Worm (Caenorhabditis elegans) whole organism, early embryonic: Measurements from ENCODE around the gene ssp-10.
"Not testable (repeated sequence)": the region's sequence is repeated elsewhere in the genome, so short reads cannot be mapped to it uniquely, and the experiment has no call there.

Source experiments
- B0310.2 ChIP-seq: sonication (generic microtip); optimal IDR thresholded peaks from 2 replicates; lab custom pipeline; 2016; ENCODE audit warnings: mild to moderate bottlenecking, missing genetic modification characterization, missing compliant biosample characterization
- F13C5.2 ChIP-seq: sonication (generic microtip); optimal IDR thresholded peaks from 2 replicates; lab custom pipeline; 2017; ENCODE audit warnings: mild to moderate bottlenecking, missing genetic modification characterization, inconsistent platforms, missing compliant biosample characterization
- aly-1 ChIP-seq: sonication (generic microtip); optimal IDR thresholded peaks from 2 replicates; lab custom pipeline; 2016; ENCODE audit warnings: missing genetic modification characterization, missing compliant biosample characterization
- ama-1 ChIP-seq: fragments of 150-350 bp; optimal IDR thresholded peaks from 2 replicates; lab custom pipeline; 2014
- ceh-13 ChIP-seq: fragments of 200-800 bp; sonication (Bioruptor generic); optimal IDR thresholded peaks from 2 replicates; lab custom pipeline; 2018; ENCODE audit warnings: mild to moderate bottlenecking, missing genetic modification characterization, missing compliant biosample characterization
- ceh-36 ChIP-seq: sonication (generic microtip); optimal IDR thresholded peaks from 2 replicates; lab custom pipeline; 2016; ENCODE audit warnings: missing genetic modification characterization, inconsistent platforms, missing compliant biosample characterization
- ets-7 ChIP-seq: sonication (generic microtip); optimal IDR thresholded peaks from 2 replicates; lab custom pipeline; 2016; ENCODE audit warnings: missing genotype, missing genetic modification characterization, missing compliant biosample characterization
- flt-1 ChIP-seq: fragments of 200-800 bp; sonication (Bioruptor generic); IDR thresholded peaks from 2 replicates; pipeline ENCODE4 v1.3.6; 2022; ENCODE audit warnings: missing genetic modification characterization, missing compliant biosample characterization
- hmbx-1 ChIP-seq: sonication (generic microtip); optimal IDR thresholded peaks from 2 replicates; lab custom pipeline; 2016; ENCODE audit warnings: mild to moderate bottlenecking, missing genetic modification characterization, missing compliant biosample characterization
- hmg-4 ChIP-seq: fragments of 200-800 bp; sonication (Bioruptor generic); optimal IDR thresholded peaks from 2 replicates; lab custom pipeline; 2018; ENCODE audit warnings: mild to moderate bottlenecking, missing genetic modification characterization, missing compliant biosample characterization
- hnd-1 ChIP-seq: sonication (generic microtip); optimal IDR thresholded peaks from 2 replicates; lab custom pipeline; 2016; ENCODE audit warnings: missing genetic modification characterization, missing compliant biosample characterization
- pes-1 ChIP-seq: fragments of 200-800 bp; sonication (Bioruptor generic); IDR thresholded peaks from 2 replicates; pipeline ENCODE4 v1.3.6; 2022; ENCODE audit warnings: missing genetic modification reagents, missing genetic modification characterization, missing compliant biosample characterization
- scrt-1 ChIP-seq: fragments of 200-800 bp; sonication (Bioruptor generic); IDR thresholded peaks from 2 replicates; pipeline ENCODE4 v1.3.6; 2022; ENCODE audit warnings: missing genetic modification characterization, missing compliant biosample characterization
- sea-1 ChIP-seq: fragments of 200-800 bp; sonication (Bioruptor generic); conservative IDR thresholded peaks from 2 replicates; pipeline ENCODE4 v1.3.6; 2022; ENCODE audit warnings: missing genetic modification characterization, missing compliant biosample characterization
- tbx-11 ChIP-seq: fragments of 200-800 bp; sonication (Bioruptor generic); IDR thresholded peaks from 2 replicates; pipeline ENCODE4 v1.3.6; 2022; ENCODE audit warnings: missing genetic modification characterization, missing compliant biosample characterization
- tbx-37 ChIP-seq: fragments of 200-800 bp; sonication (Bioruptor generic); conservative IDR thresholded peaks from 2 replicates; pipeline ENCODE4 v1.3.6; 2022; ENCODE audit warnings: missing genetic modification reagents, missing genetic modification characterization, missing compliant biosample characterization
- tra-4 ChIP-seq: sonication (generic microtip); optimal IDR thresholded peaks from 2 replicates; lab custom pipeline; 2017; ENCODE audit warnings: missing genetic modification characterization, missing compliant biosample characterization

The ssp-10 gene

DNA sequence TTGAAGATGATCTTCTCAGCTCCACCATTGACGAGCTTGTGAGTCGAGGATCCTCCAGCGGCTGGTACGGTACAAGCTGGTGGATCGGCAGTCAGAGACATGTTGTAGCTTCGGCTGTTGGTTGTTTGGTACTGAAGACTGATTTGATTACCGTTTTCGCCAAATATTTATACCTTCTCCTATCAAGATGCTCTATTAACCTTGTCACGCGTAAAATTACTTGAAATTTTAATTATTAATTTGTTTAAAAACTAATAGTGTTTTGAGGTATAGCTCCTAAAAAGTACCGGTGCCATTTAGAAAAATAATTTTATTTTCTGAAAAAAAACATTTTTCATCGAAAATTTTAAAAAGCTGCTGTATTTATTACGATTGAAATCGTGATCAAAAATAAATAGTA, at the start of gene ssp-10:
Gene ssp-10, minus strand, starts transcription at position 101 of the 400 bp plus-strand sequence.
- no peak for TF ChIP-seq ceh-36 (tag; lab: Kevin White, UChicago)
- TF ChIP-seq tra-4 (tag; lab: Kevin White, UChicago) = no peak
- TF ChIP-seq tbx-37 (GFP tag; lab: Robert Waterston, UW) = no peak
- TF ChIP-seq ets-7 (tag; lab: Kevin White, UChicago) = no peak
- TF ChIP-seq B0310.2 (tag; lab: Kevin White, UChicago) = no peak
- no peak for TF ChIP-seq sea-1 (GFP tag; lab: Robert Waterston, UW)
- TF ChIP-seq tbx-11 (GFP tag; lab: Robert Waterston, UW) = no peak
- TF ChIP-seq hnd-1 (tag; lab: Kevin White, UChicago) = no peak
- TF ChIP-seq F13C5.2 (tag; lab: Kevin White, UChicago) = no peak
- no peak for TF ChIP-seq ama-1 (lab: Kevin White, UChicago)
- TF ChIP-seq hmg-4 = no peak
- TF ChIP-seq scrt-1 (GFP tag; lab: Robert Waterston, UW) = no peak
- no peak for TF ChIP-seq flt-1 (GFP tag; lab: Robert Waterston, UW)
- no peak for TF ChIP-seq hmbx-1 (tag; lab: Kevin White, UChicago)

DNA sequence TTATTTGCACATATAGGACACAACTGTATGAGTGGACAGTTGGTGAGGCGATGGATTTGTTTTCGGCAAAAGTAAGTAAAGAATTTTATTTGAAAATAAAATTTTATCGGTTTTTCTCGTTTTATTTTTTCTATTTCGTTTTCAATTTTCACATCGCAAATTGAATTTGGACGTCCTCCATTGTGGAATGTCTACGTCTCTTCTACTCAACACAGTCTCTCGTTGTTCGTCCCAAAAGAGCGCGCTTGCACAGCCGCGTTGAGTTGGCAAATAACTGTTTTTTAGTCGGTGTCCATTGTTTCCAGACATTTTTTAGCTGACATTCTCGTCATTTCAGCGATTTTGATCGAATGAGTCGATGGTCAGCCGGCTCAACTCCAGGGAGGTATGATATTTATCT, 48.4 kb upstream of the ssp-10 start:
- TF ChIP-seq ceh-36 (tag; lab: Kevin White, UChicago) = no peak
- no peak for TF ChIP-seq flt-1 (GFP tag; lab: Robert Waterston, UW)
- TF ChIP-seq scrt-1 (GFP tag; lab: Robert Waterston, UW) = no peak
- no peak for TF ChIP-seq aly-1 (tag; lab: Kevin White, UChicago)
- TF ChIP-seq B0310.2 (tag; lab: Kevin White, UChicago) = no peak
- TF ChIP-seq tbx-37 (GFP tag; lab: Robert Waterston, UW) = no peak
- TF ChIP-seq tra-4 (tag; lab: Kevin White, UChicago) = no peak
- TF ChIP-seq sea-1 (GFP tag; lab: Robert Waterston, UW) = no peak
- no peak for TF ChIP-seq ama-1 (lab: Kevin White, UChicago)
- TF ChIP-seq ceh-13 (GFP tag; lab: Kevin White, UChicago) = no peak
- TF ChIP-seq tbx-11 (GFP tag; lab: Robert Waterston, UW) = no peak
- TF ChIP-seq hmg-4 = no peak

DNA sequence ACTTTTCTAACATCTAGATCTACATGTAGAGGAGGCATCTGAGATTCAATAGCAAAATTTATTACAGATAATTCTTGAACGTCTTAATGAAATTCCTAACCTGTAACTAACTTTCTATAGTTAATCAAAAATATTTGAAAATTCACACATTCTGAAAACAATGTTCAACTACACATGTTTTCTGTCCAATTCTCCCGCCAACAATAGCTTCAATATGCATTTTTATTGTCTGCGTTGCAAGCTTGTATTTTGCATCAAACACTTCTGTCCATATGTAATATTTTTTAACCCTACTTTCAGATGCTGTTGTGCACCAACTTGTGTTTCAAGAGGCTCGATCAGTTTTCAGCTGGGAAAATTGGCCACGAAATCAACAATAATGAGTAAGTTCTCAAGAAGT, 47.9 kb upstream of the ssp-10 start, which contains the start of gene tbc-3:
Gene tbc-3, plus strand, starts transcription at position 301 of the 400 bp plus-strand sequence.
- TF ChIP-seq hmg-4 = no peak
- TF ChIP-seq hmbx-1 (tag; lab: Kevin White, UChicago) = no peak
- no peak for TF ChIP-seq ama-1 (lab: Kevin White, UChicago)
- TF ChIP-seq tra-4 (tag; lab: Kevin White, UChicago) = no peak
- no peak for TF ChIP-seq hnd-1 (tag; lab: Kevin White, UChicago)
- no peak for TF ChIP-seq tbx-37 (GFP tag; lab: Robert Waterston, UW)
- no peak for TF ChIP-seq flt-1 (GFP tag; lab: Robert Waterston, UW)
- no peak for TF ChIP-seq scrt-1 (GFP tag; lab: Robert Waterston, UW)
- TF ChIP-seq ceh-36 (tag; lab: Kevin White, UChicago) = no peak
- no peak for TF ChIP-seq pes-1
- TF ChIP-seq sea-1 (GFP tag; lab: Robert Waterston, UW) = no peak
- no peak for TF ChIP-seq tbx-11 (GFP tag; lab: Robert Waterston, UW)
- TF ChIP-seq B0310.2 (tag; lab: Kevin White, UChicago) = no peak
- no peak for TF ChIP-seq F13C5.2 (tag; lab: Kevin White, UChicago)
- no peak for TF ChIP-seq ets-7 (tag; lab: Kevin White, UChicago)
- TF ChIP-seq ceh-13 (GFP tag; lab: Kevin White, UChicago) = no peak

ce11 chrIV:9895088-9895487, 44.3 kb upstream of the ssp-10 start, which contains the start of gene ssp-32:
ssp-32 (plus strand) TSS chrIV:9895388.
- TF ChIP-seq ceh-13 (GFP tag; lab: Kevin White, UChicago) (no peak), hnd-1 (tag; lab: Kevin White, UChicago) (no peak), aly-1 (tag; lab: Kevin White, UChicago) (no peak), tbx-11 (GFP tag; lab: Robert Waterston, UW) (no peak), ceh-36 (tag; lab: Kevin White, UChicago) (no peak)

- not testable (repeated sequence) for TF ChIP-seq aly-1 (tag; lab: Kevin White, UChicago); hmg-4; pes-1
Observed at ce11 chrIV:9894331-9894730, 43.5 kb upstream of the ssp-10 start, which contains the start of gene msp-77. msp-77 (plus strand) TSS chrIV:9894631.

DNA sequence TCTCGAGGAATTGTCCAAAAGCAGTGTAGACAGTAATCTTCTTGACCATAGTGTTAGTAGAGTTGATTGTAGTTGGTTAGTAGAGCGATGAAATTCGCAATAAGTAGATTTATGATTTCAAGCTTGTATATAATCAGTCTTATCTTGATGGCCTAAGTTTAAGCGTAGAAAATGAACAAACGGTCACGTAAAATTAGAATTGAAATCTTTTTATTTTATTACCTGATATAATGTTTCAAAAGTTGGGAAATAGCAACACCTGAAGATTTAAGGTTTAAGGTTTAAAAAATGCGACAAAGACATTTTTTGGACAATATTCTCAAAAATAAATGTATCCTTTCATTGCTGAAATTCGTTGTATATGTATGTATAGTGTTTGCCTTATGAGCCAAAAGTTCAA, 42.8 kb upstream of the ssp-10 start, which contains the start of gene sss-1:
Gene sss-1, minus strand, starts transcription at position 101 of the 400 bp plus-strand sequence.
- not testable (repeated sequence) for TF ChIP-seq sea-1 (GFP tag; lab: Robert Waterston, UW); F13C5.2 (tag; lab: Kevin White, UChicago); aly-1 (tag; lab: Kevin White, UChicago)

ce11 chrIV:9891938-9892337, 41.1 kb upstream of the ssp-10 start, which contains the start of gene F32B6.4:
F32B6.4 (minus strand) TSS chrIV:9892038.
- TF ChIP-seq pes-1 = no peak
- no peak for TF ChIP-seq tbx-11 (GFP tag; lab: Robert Waterston, UW)
- no peak for TF ChIP-seq ama-1 (lab: Kevin White, UChicago)
- TF ChIP-seq hnd-1 (tag; lab: Kevin White, UChicago) = no peak

ce11 chrIV:9889857-9890256, 39.0 kb upstream of the ssp-10 start, which contains the start of gene ttbk-3:
ttbk-3 (minus strand) TSS chrIV:9889957.
- TF ChIP-seq tbx-11 (GFP tag; lab: Robert Waterston, UW) (no peak), ceh-36 (tag; lab: Kevin White, UChicago) (no peak), ets-7 (tag; lab: Kevin White, UChicago) (no peak), ceh-13 (GFP tag; lab: Kevin White, UChicago) (no peak), F13C5.2 (tag; lab: Kevin White, UChicago) (no peak), sea-1 (GFP tag; lab: Robert Waterston, UW) (no peak), hmbx-1 (tag; lab: Kevin White, UChicago) (no peak), scrt-1 (GFP tag; lab: Robert Waterston, UW) (no peak)
